Fruit fly (Drosophila melanogaster) whole organism, embryonic: ENCODE results near the gene CG32295.

Experiments
- CG11085 ChIP-seq: fragments of 200-800 bp; sonication (Bioruptor generic); IDR thresholded peaks from 2 replicates; pipeline ENCODE4 v1.3.6; 2022; ENCODE audit warnings: missing biosample characterization, missing genetic modification characterization
- CG3407 ChIP-seq: fragments of 200-800 bp; sonication (Bioruptor generic); optimal IDR thresholded peaks from 2 replicates; lab custom pipeline; 2018; ENCODE audit warnings: missing biosample characterization, mild to moderate bottlenecking, missing genetic modification characterization
- CG4820 ChIP-seq: fragments of 200-800 bp; sonication (Bioruptor generic); optimal IDR thresholded peaks from 3 replicates; lab custom pipeline; 2016; ENCODE audit warnings: missing biosample characterization, missing genetic modification characterization
- CG6689 ChIP-seq: fragments of 200-800 bp; sonication (Bioruptor generic); IDR thresholded peaks from 2 replicates; pipeline ENCODE4 v1.3.6; 2022; ENCODE audit warnings: missing biosample characterization, missing genetic modification characterization
- HmgZ ChIP-seq: fragments of 200-800 bp; sonication (Bioruptor generic); optimal IDR thresholded peaks from 2 replicates; lab custom pipeline; 2018; ENCODE audit warnings: missing biosample characterization, mild to moderate bottlenecking, missing genetic modification characterization
- Mes4 ChIP-seq: fragments of 200-800 bp; sonication (Bioruptor generic); optimal IDR thresholded peaks from 2 replicates; lab custom pipeline; 2016; ENCODE audit warnings: missing biosample characterization, missing genetic modification characterization
- cato ChIP-seq: fragments of 200-800 bp; sonication (Bioruptor generic); optimal IDR thresholded peaks from 2 replicates; lab custom pipeline; 2016; ENCODE audit warnings: missing biosample characterization, missing genetic modification characterization, borderline replicate concordance
- pzg ChIP-seq: fragments of 200-800 bp; sonication (Bioruptor generic); optimal IDR thresholded peaks from 3 replicates; lab custom pipeline; 2018; ENCODE audit warnings: missing biosample characterization, mild to moderate bottlenecking, missing genetic modification characterization, moderate library complexity
- sens ChIP-seq: fragments of 200-800 bp; sonication (Bioruptor generic); peaks from one replicate; lab custom pipeline; 2016; ENCODE audit warnings: missing biosample characterization, missing genetic modification characterization

DNA sequence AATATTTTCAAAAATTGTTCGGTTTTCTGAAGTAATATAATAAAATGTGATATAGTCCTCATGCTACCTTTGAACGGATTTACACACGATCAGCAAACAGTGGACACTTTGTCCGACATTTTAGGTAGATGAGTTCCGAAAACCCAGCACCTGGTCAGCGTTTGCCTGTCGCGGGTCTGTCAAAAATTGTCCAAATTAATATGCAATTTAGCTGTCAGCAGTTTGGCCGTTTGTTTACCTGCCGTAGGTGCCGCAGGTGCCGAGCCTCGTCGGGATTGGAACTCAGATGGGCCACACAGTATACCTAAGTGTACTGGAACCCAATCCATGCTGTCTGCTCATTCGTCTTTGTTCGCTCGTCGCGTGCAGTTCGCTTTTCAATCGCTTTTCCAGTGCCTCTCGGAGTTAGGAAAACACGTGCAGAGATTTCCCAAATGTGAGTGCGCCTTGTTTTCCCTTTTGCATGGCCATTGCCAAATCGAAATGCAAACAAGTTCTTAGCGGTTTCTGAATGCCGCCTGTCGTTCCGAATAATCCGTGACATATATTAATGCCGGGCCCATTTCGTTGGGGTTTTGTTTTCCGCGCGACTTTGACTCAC lies 43.7 kb downstream of the CG32295 start:
- no peak for TF ChIP-seq HmgZ (tag; lab: Kevin White, UChicago)
- no peak for TF ChIP-seq sens
- no peak for TF ChIP-seq CG3407 (GFP tag; lab: Kevin White, UChicago)
- TF ChIP-seq cato (GFP tag; lab: Kevin White, UChicago), result no peak
- no peak for TF ChIP-seq CG4820
- no peak for TF ChIP-seq CG11085 (GFP tag; lab: Robert Waterston, UW)
- TF ChIP-seq CG6689 (GFP tag; lab: Robert Waterston, UW), result no peak
- TF ChIP-seq Mes4 (GFP tag; lab: Kevin White, UChicago), result no peak
- no peak for TF ChIP-seq pzg (GFP tag; lab: Kevin White, UChicago)
